Worm (Caenorhabditis elegans): ENCODE results near the gene nstp-8.
A peak's percentile ranks its signal among the peaks of the same experiment; 100 is the strongest.

nstp-8 gene

DNA sequence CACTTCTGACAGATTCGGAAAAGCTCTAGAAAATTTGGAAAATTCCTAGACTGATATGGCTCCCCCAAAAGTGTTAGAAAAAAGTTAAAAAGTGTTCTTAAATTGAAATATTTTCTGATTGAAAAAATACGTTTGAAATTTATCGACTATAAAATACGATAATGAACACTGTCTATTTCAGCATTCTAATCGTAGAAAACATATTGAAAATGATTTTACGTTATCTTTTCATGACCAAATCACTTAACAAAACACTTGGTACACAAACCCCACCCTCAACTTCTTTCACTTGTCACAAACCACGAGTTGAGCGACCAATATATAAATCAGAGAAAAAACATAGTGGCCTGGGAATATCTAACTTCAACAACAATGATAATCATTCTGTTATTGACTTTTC lies 36.2 kb upstream of the nstp-8 start, which contains the start of gene cyp-33C1:
cyp-33C1 (plus strand) TSS at position 301 of the 400 bp plus-strand sequence.
- TF ChIP-seq nhr-28 (tag; optimal IDR thresholded peaks at IDR 0.05) (peak; percentile 54), lin-39 (tag; optimal IDR thresholded peaks at IDR 0.05) (no peak)

DNA sequence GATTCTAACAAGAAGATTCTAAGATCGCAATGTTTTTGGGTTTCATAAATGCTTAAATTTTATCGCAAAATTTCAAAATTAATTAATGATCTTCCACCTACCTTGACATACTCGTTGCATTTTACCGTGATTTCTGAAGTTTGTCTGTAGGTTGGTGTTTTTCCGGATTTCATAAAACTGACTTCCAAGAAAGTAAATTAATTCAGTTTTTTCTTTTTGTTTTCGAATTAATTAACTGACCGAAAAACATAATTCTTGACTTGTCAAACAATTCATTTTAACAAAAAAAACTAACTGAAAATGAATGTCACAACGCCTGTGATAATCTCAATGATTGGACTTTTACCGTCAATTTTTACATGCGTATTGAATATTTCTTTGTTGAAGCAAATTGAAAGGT lies 33.7 kb upstream of the nstp-8 start, which contains the start of gene srbc-16:
srbc-16 (plus strand) TSS at position 301 of the 400 bp plus-strand sequence.
- TF ChIP-seq tag-97 (GFP tag; IDR thresholded peaks at IDR 0.05) = no peak
- no peak for TF ChIP-seq pqm-1 (tag; optimal IDR thresholded peaks at IDR 0.05)
- TF ChIP-seq ceh-20 (GFP tag; IDR thresholded peaks at IDR 0.05) = no peak
- TF ChIP-seq mdt-29 (GFP tag; IDR thresholded peaks at IDR 0.05) = no peak

DNA sequence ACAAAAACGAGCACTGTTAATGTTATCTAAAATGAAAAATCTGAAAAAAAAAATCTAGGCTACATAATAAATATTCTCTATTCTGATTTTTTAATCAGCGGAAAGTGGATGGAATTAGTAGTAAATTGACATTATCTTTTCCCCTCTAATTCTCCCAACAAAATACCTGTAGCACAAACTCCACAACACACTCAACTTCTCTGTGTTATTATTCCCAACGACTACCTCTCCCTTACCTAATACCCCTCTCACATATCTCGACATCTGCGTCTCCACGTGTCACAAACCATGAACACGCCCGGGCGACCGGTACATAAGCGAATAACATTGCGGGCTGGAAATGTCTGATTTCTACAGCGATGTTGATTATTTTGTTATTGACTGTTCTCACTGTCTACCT lies 32.3 kb upstream of the nstp-8 start, which contains the start of gene cyp-33C2:
cyp-33C2 (plus strand) TSS at position 327 of the 400 bp plus-strand sequence.
- TF ChIP-seq dmd-6 (GFP tag; IDR thresholded peaks at IDR 0.05) (peak; percentile 61), ceh-28 (tag; optimal IDR thresholded peaks at IDR 0.05) (no peak), aly-2 (tag; optimal IDR thresholded peaks at IDR 0.05) (no peak), zip-2 (tag; optimal IDR thresholded peaks at IDR 0.05) (no peak), ces-1 (GFP tag; optimal IDR thresholded peaks at IDR 0.05) (no peak), hlh-11 (tag; optimal IDR thresholded peaks at IDR 0.05) (no peak), duxl-1 (tag; optimal IDR thresholded peaks at IDR 0.05; ENCODE audit: poor library complexity) (no peak), nhr-237 (tag; optimal IDR thresholded peaks at IDR 0.05) (no peak), pha-4 (GFP tag; IDR thresholded peaks at IDR 0.05) (no peak), pha-4 (tag; optimal IDR thresholded peaks at IDR 0.05) (no peak), nhr-28 (tag; optimal IDR thresholded peaks at IDR 0.05) (peak; percentile 93), daf-16 (GFP tag; optimal IDR thresholded peaks at IDR 0.05) (no peak), daf-16 (tag; optimal IDR thresholded peaks at IDR 0.05) (peak; percentile 25)

- TF ChIP-seq mdl-1 (tag; optimal IDR thresholded peaks at IDR 0.05) (no peak), pqm-1 (tag; optimal IDR thresholded peaks at IDR 0.05) (no peak), nhr-48 (tag; optimal IDR thresholded peaks at IDR 0.05) (no peak), aha-1 (tag) (peak; percentile 62), tag-97 (GFP tag; IDR thresholded peaks at IDR 0.05) (no peak), nhr-77 (tag; optimal IDR thresholded peaks at IDR 0.05) (no peak), set-16 (GFP tag; IDR thresholded peaks at IDR 0.05) (0 out of 2 replicates have a peak, but pooled peaks have one; percentile 32), F26F4.8 (GFP tag; conservative IDR thresholded peaks at IDR 0.05) (no peak), lin-38 (GFP tag; IDR thresholded peaks at IDR 0.05) (no peak)
Observed at ce11 chrV:2185486-2185885, 30.0 kb upstream of the nstp-8 start.

DNA sequence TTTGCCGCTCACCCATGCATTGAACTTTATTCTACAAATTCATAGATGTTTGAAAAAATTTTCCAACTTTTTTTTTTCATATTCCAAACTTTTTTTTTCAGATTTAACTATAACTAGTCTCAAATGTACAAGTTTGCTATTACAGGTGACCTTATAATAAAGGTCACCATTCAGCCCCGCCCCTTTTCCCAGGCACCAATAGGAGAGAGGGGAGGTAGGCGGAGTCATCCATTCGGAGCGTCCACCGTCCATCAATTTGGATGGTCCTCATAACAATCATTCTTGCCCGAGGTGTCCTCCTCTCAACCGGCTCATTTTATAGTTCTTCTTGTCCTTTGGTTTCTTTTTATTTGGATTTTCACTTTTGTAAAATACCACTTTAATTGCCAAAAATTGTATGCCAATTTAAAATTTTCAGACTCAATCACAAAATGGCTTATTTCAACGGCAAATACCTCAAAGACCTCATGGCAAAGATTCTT lies 27.5 kb upstream of the nstp-8 start, which contains the start of gene Y5H2B.3:
Y5H2B.3 (plus strand) TSS at position 432 of the 482 bp plus-strand sequence.
- no peak for TF ChIP-seq ctbp-1 (GFP tag; IDR thresholded peaks at IDR 0.05)
- no peak for TF ChIP-seq Y48G9A.11 (GFP tag; IDR thresholded peaks at IDR 0.05)
- TF ChIP-seq Y75B8A.6 (GFP tag; IDR thresholded peaks at IDR 0.05) = no peak
- no peak for TF ChIP-seq set-16 (GFP tag; IDR thresholded peaks at IDR 0.05)
- TF ChIP-seq mes-2 (tag; optimal IDR thresholded peaks at IDR 0.05; ENCODE audit: poor library complexity, severe bottlenecking) = no peak
- TF ChIP-seq nhr-25 (tag; optimal IDR thresholded peaks at IDR 0.05; ENCODE audit: borderline replicate concordance, insufficient read depth) = no peak
- no peak for TF ChIP-seq ces-1 (GFP tag; optimal IDR thresholded peaks at IDR 0.05)
- no peak for TF ChIP-seq mdt-29 (GFP tag; IDR thresholded peaks at IDR 0.05)
- no peak for TF ChIP-seq mxl-3 (GFP tag; optimal IDR thresholded peaks at IDR 0.05)
- TF ChIP-seq ceh-20 (GFP tag; IDR thresholded peaks at IDR 0.05) = no peak
- no peak for TF ChIP-seq zfp-3 (GFP tag; conservative IDR thresholded peaks at IDR 0.05)
- TF ChIP-seq nhr-10 (tag; optimal IDR thresholded peaks at IDR 0.05) = no peak
- no peak for TF ChIP-seq F49E8.2 (tag; optimal IDR thresholded peaks at IDR 0.05; ENCODE audit: borderline replicate concordance)
- TF ChIP-seq nhr-42 (GFP tag; IDR thresholded peaks at IDR 0.05) = no peak
- no peak for TF ChIP-seq dmd-8 (GFP tag; IDR thresholded peaks at IDR 0.05)
- TF ChIP-seq daf-12 (tag; optimal IDR thresholded peaks at IDR 0.05) = no peak

Data from whole organism, L4 larva.